Fruit fly (Drosophila melanogaster): ENCODE data around the gene mthl10.

mthl10 gene

DNA sequence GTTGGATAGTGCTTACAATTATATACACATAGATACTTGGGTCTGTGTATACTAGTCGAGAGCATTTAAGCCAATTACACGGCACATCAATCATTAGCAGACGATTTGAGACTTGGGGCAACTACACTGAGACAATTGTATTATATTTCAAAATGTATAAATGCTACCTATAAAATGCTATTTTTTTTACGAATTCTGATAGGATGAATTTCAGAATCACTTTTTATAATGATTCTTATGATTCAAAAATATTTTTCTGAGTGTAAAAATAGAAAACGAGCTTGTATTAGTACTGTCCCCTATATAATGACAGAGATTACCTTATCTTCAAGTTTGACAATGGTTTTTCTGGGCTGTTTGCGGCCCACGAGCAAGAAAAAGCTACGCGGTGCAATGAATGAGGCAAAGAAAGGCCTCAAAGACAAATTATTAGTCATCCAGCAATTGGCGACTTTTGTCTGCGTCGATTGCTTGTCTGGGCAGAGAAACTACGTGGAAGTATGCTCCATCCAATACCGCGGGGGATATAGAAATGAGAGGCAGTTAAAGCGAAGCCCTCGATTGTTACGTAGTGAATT is 8.0 kb upstream of the mthl10 start (continued):
- TF ChIP-seq trem (tag; optimal IDR thresholded peaks at IDR 0.05) (peak; percentile 61), CG34224 (GFP tag; IDR thresholded peaks at IDR 0.05; ENCODE audit: partially characterized antibody) (no peak), Pdp1 (GFP tag; optimal IDR thresholded peaks at IDR 0.05) (peak; percentile 64 to 65), NK7.1 (GFP tag; optimal IDR thresholded peaks at IDR 0.05) (peak; percentile 40), CG17361 (GFP tag; IDR thresholded peaks at IDR 0.05) (peak; percentile 89), CG2120 (GFP tag; optimal IDR thresholded peaks at IDR 0.05) (peak; percentile 84), GATAe (GFP tag; conservative IDR thresholded peaks at IDR 0.05) (peak; percentile 81), Max (GFP tag; optimal IDR thresholded peaks at IDR 0.05) (peak; percentile 36), CG10147 (GFP tag; optimal IDR thresholded peaks at IDR 0.05) (peak; percentile 75), zf30C (GFP tag; optimal IDR thresholded peaks at IDR 0.05) (peak; percentile 58), ap (GFP tag; IDR thresholded peaks at IDR 0.05) (peak; percentile 54; the same call in 1 of the 2 replicates), slou (GFP tag; optimal IDR thresholded peaks at IDR 0.05) (no peak), Drgx (GFP tag; IDR thresholded peaks at IDR 0.05) (peak; percentile 71), CG12219 (GFP tag; optimal IDR thresholded peaks at IDR 0.05) (peak; percentile 40), Eip74EF (GFP tag; optimal IDR thresholded peaks at IDR 0.05) (peak in 1 of 2 experiments; percentile 83), shn (GFP tag; optimal IDR thresholded peaks at IDR 0.05) (no peak), Abd-B (GFP tag; optimal IDR thresholded peaks at IDR 0.05) (peak; percentile 26), sug (tag; optimal IDR thresholded peaks at IDR 0.05) (peak; percentile 67), E2f1 (GFP tag; IDR thresholded peaks at IDR 0.05) (peak; percentile 85), CG12391 (tag; optimal IDR thresholded peaks at IDR 0.05) (peak; percentile 79), CG11560 (tag; IDR thresholded peaks at IDR 0.05) (0 out of 3 replicates have a peak, but pooled peaks have one; percentile 49), cad (GFP tag; optimal IDR thresholded peaks at IDR 0.05) (no peak), CG16815 (GFP tag; optimal IDR thresholded peaks at IDR 0.05) (peak; percentile 20), CG9609 (GFP tag; optimal IDR thresholded peaks at IDR 0.05) (peak; percentile 33), CG2889 (GFP tag; IDR thresholded peaks at IDR 0.05) (0 out of 3 replicates have a peak, but pooled peaks have one; percentile 22), ATbp (GFP tag; optimal IDR thresholded peaks at IDR 0.05) (peak; percentile 8), pros (GFP tag; optimal IDR thresholded peaks at IDR 0.05) (no peak), CG30403 (GFP tag; optimal IDR thresholded peaks at IDR 0.05) (peak; percentile 75), CG7786 (GFP tag; optimal IDR thresholded peaks at IDR 0.05) (peak; percentile 52), zen (tag; optimal IDR thresholded peaks at IDR 0.05) (peak; percentile 52), CG6272 (GFP tag; IDR thresholded peaks at IDR 0.05) (peak; percentile 69), Dip3 (GFP tag; optimal IDR thresholded peaks at IDR 0.05) (peak; percentile 58), Awh (GFP tag; IDR thresholded peaks at IDR 0.05) (peak; percentile 72), CG3847 (GFP tag; IDR thresholded peaks at IDR 0.05) (peak; percentile 45; the same call in 1 of the 2 replicates), CG15269 (tag; optimal IDR thresholded peaks at IDR 0.05) (peak; percentile 79), wor (GFP tag; IDR thresholded peaks at IDR 0.05) (peak; percentile 60), bcd (GFP tag; optimal IDR thresholded peaks at IDR 0.05) (peak; percentile 34), CG17385 (GFP tag; optimal IDR thresholded peaks at IDR 0.05) (no peak), gsb (GFP tag; IDR thresholded peaks at IDR 0.05) (peak; percentile 56; the same call in 1 of the 2 replicates), CG2712 (tag; optimal IDR thresholded peaks at IDR 0.05) (peak; percentile 87), caup (GFP tag; optimal IDR thresholded peaks at IDR 0.05; ENCODE audit: severe bottlenecking) (peak; percentile 66), YL-1 (GFP tag; optimal IDR thresholded peaks at IDR 0.05) (no peak), CG1233 (GFP tag; optimal IDR thresholded peaks at IDR 0.05) (peak; percentile 73), Deaf1 (tag; optimal IDR thresholded peaks at IDR 0.05) (no peak), dpn (GFP tag; optimal IDR thresholded peaks at IDR 0.05) (peak; percentile 65 to 74), btn (GFP tag; optimal IDR thresholded peaks at IDR 0.05) (peak; percentile 48), lilli (GFP tag; optimal IDR thresholded peaks at IDR 0.05) (peak; percentile 75), CG13624 (GFP tag; optimal IDR thresholded peaks at IDR 0.05) (peak; percentile 83), Rfx (GFP tag; IDR thresholded peaks at IDR 0.05) (peak; percentile 86), seq (GFP tag; IDR thresholded peaks at IDR 0.05) (peak; percentile 54)
